Worm (Caenorhabditis elegans) whole organism, L2 larva: ENCODE measurements around the gene ttr-48.

Source experiments
- C34F6.9 ChIP-seq: fragments of 150-350 bp; optimal IDR thresholded peaks from 2 replicates; lab custom pipeline; 2014; ENCODE audit warnings: missing biosample characterization, missing genetic modification characterization
- F13H6.1 ChIP-seq: sonication (generic microtip); optimal IDR thresholded peaks from 2 replicates; lab custom pipeline; 2016; ENCODE audit warnings: missing genetic modification characterization, missing compliant biosample characterization
- R02D3.7 ChIP-seq: fragments of 150-350 bp; optimal IDR thresholded peaks from 2 replicates; lab custom pipeline; 2014; ENCODE audit warnings: missing biosample characterization, missing genetic modification characterization
- Y55F3AM.14 ChIP-seq: fragments of 200-800 bp; sonication (Bioruptor generic); optimal IDR thresholded peaks from 2 replicates; lab custom pipeline; 2018; ENCODE audit warnings: mild to moderate bottlenecking, missing genetic modification characterization, missing compliant biosample characterization
- ZK546.5 ChIP-seq: sonication (generic microtip); optimal IDR thresholded peaks from 2 replicates; lab custom pipeline; 2017; ENCODE audit warnings: missing biosample characterization, missing genetic modification characterization
- aly-2 ChIP-seq: fragments of 150-350 bp; optimal IDR thresholded peaks from 2 replicates; lab custom pipeline; 2014; ENCODE audit warnings: missing biosample characterization, missing genetic modification characterization
- ama-1 ChIP-seq: fragments of 150-350 bp; optimal IDR thresholded peaks from 2 replicates; lab custom pipeline; 2018; ENCODE audit warnings: inconsistent platforms
- blmp-1 ChIP-seq: sonication (generic microtip); optimal IDR thresholded peaks from 2 replicates; lab custom pipeline; 2017; ENCODE audit warnings: missing genetic modification characterization, mild to moderate bottlenecking, missing compliant biosample characterization, antibody characterized with exemption, moderate library complexity; ENCODE audit not compliant: insufficient read depth
- ceh-82 ChIP-seq: fragments of 150-350 bp; optimal IDR thresholded peaks from 2 replicates; lab custom pipeline; 2014; ENCODE audit warnings: missing biosample characterization, missing genetic modification characterization
- crh-2 ChIP-seq: sonication (generic microtip); optimal IDR thresholded peaks from 2 replicates; lab custom pipeline; 2017; ENCODE audit warnings: missing biosample characterization, missing genetic modification characterization
- dmd-4 ChIP-seq: sonication (generic microtip); optimal IDR thresholded peaks from 2 replicates; lab custom pipeline; 2017; ENCODE audit warnings: missing biosample characterization, missing genetic modification characterization
- elt-1 ChIP-seq: fragments of 150-350 bp; optimal IDR thresholded peaks from 2 replicates; lab custom pipeline; 2014; ENCODE audit warnings: missing biosample characterization, missing genetic modification characterization
- elt-3 ChIP-seq: sonication (generic microtip); optimal IDR thresholded peaks from 2 replicates; lab custom pipeline; 2017; ENCODE audit warnings: missing biosample characterization, missing genetic modification characterization
- fos-1 ChIP-seq: fragments of 150-350 bp; optimal IDR thresholded peaks from 2 replicates; lab custom pipeline; 2014; ENCODE audit warnings: missing biosample characterization, missing genetic modification characterization
- gmeb-1 ChIP-seq: fragments of 150-350 bp; optimal IDR thresholded peaks from 2 replicates; lab custom pipeline; 2014; ENCODE audit warnings: missing biosample characterization, missing genetic modification characterization
- lin-39 ChIP-seq: fragments of 150-350 bp; optimal IDR thresholded peaks from 2 replicates; lab custom pipeline; 2014; ENCODE audit warnings: missing biosample characterization, missing genetic modification reagents, missing genetic modification characterization
- lsy-2 ChIP-seq, 2 experiments: fragments of 150-350 bp in 1 of 2; sonication (generic microtip) in 1 of 2; optimal IDR thresholded peaks; 2 replicates each; lab custom pipeline; 2014 to 2017; ENCODE audit warnings: missing biosample characterization in 2 of 2, missing genetic modification characterization in 2 of 2
- mab-5 ChIP-seq: fragments of 150-350 bp; optimal IDR thresholded peaks from 2 replicates; lab custom pipeline; 2014; ENCODE audit warnings: missing biosample characterization, missing genetic modification characterization
- mbf-1 ChIP-seq: sonication (generic microtip); optimal IDR thresholded peaks from 2 replicates; lab custom pipeline; 2017; ENCODE audit warnings: missing biosample characterization, missing genetic modification characterization
- mdl-1 ChIP-seq, 2 experiments: fragments of 150-350 bp in 1 of 2; sonication (generic microtip) in 1 of 2; optimal IDR thresholded peaks; 2 replicates each; lab custom pipeline; 2017; ENCODE audit warnings: missing biosample characterization in 2 of 2, missing genetic modification characterization in 2 of 2
- nhr-10 ChIP-seq: sonication (generic microtip); optimal IDR thresholded peaks from 2 replicates; lab custom pipeline; 2017; ENCODE audit warnings: missing biosample characterization, missing genetic modification characterization
- nhr-11 ChIP-seq: fragments of 150-350 bp; optimal IDR thresholded peaks from 2 replicates; lab custom pipeline; 2014; ENCODE audit warnings: missing biosample characterization, missing genetic modification characterization
- nhr-12 ChIP-seq: fragments of 150-350 bp; optimal IDR thresholded peaks from 2 replicates; lab custom pipeline; 2014; ENCODE audit warnings: missing biosample characterization, missing genetic modification characterization
- nhr-129 ChIP-seq: fragments of 150-350 bp; optimal IDR thresholded peaks from 2 replicates; lab custom pipeline; 2014; ENCODE audit warnings: missing biosample characterization, missing genetic modification characterization
- nhr-21 ChIP-seq: fragments of 150-350 bp; optimal IDR thresholded peaks from 2 replicates; lab custom pipeline; 2014; ENCODE audit warnings: missing biosample characterization, missing genetic modification characterization
- nhr-237 ChIP-seq: fragments of 150-350 bp; optimal IDR thresholded peaks from 2 replicates; lab custom pipeline; 2014; ENCODE audit warnings: missing biosample characterization, missing genetic modification characterization
- nhr-6 ChIP-seq: fragments of 150-350 bp; optimal IDR thresholded peaks from 2 replicates; lab custom pipeline; 2014; ENCODE audit warnings: missing biosample characterization, missing genetic modification characterization
- peb-1 ChIP-seq: fragments of 150-350 bp; optimal IDR thresholded peaks from 2 replicates; lab custom pipeline; 2014; ENCODE audit warnings: missing biosample characterization, missing genetic modification characterization
- sem-4 ChIP-seq: fragments of 150-350 bp; optimal IDR thresholded peaks from 2 replicates; lab custom pipeline; 2014; ENCODE audit warnings: missing biosample characterization, missing genetic modification reagents, missing genetic modification characterization
- skn-1 ChIP-seq: sonication (generic microtip); optimal IDR thresholded peaks from 2 replicates; lab custom pipeline; 2017; ENCODE audit warnings: missing biosample characterization, missing genetic modification characterization
- sma-3 ChIP-seq: sonication (generic microtip); optimal IDR thresholded peaks from 2 replicates; lab custom pipeline; 2016; ENCODE audit warnings: missing genetic modification reagents, missing genetic modification characterization, missing compliant biosample characterization
- sma-9 ChIP-seq, 2 experiments: fragments of 150-350 bp in 1 of 2; sonication (generic microtip) in 1 of 2; optimal IDR thresholded peaks; 2 replicates each; lab custom pipeline; 2014 to 2016; ENCODE audit warnings: missing genetic modification characterization in 2 of 2, mild to moderate bottlenecking in 1 of 2, missing biosample characterization in 1 of 2, missing compliant biosample characterization in 1 of 2, missing genetic modification reagents in 1 of 2, moderate library complexity in 1 of 2
- snpc-4 ChIP-seq: fragments of 150-350 bp; optimal IDR thresholded peaks from 2 replicates; lab custom pipeline; 2014; ENCODE audit warnings: missing biosample characterization, missing genetic modification characterization
- unc-55 ChIP-seq: fragments of 150-350 bp; sonication (generic microtip); optimal IDR thresholded peaks from 3 replicates; lab custom pipeline; 2014; ENCODE audit warnings: missing biosample characterization, missing genetic modification reagents, missing genetic modification characterization
- unc-62 ChIP-seq: fragments of 150-350 bp; optimal IDR thresholded peaks from 2 replicates; lab custom pipeline; 2014; ENCODE audit warnings: missing biosample characterization, missing genetic modification reagents, missing genetic modification characterization
- zag-1 ChIP-seq: fragments of 150-350 bp; optimal IDR thresholded peaks from 2 replicates; lab custom pipeline; 2014; ENCODE audit warnings: missing biosample characterization, missing genetic modification characterization
- ztf-1 ChIP-seq: fragments of 200-800 bp; sonication (Bioruptor generic); conservative IDR thresholded peaks from 2 replicates; pipeline ENCODE4 v1.3.6; 2022; ENCODE audit warnings: missing genetic modification characterization, missing compliant biosample characterization
- ztf-11 ChIP-seq: sonication (generic microtip); optimal IDR thresholded peaks from 2 replicates; lab custom pipeline; 2017; ENCODE audit warnings: missing biosample characterization, missing genetic modification characterization
- ztf-4 ChIP-seq: fragments of 150-350 bp; optimal IDR thresholded peaks from 2 replicates; lab custom pipeline; 2014; ENCODE audit warnings: missing biosample characterization, missing genetic modification characterization

The ttr-48 gene

DNA sequence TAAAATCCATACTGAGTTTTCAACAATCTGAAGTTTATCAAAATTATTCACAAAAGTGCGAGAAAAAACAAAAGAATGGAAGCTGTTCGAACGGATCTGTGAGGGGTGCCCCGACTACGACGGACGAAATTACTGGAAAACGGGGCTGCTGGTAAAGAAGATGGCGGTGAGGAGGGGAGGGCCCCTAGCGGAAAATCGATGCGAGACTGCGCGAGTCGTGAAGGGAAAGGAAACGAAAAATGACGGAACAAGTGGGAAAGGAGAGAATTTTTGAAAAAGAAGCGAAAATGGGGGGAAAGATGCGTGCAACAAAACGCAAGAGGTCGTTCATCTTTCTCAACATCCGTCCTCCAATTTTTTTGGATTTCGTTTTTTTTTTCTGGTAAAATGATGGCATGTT is 39.5 kb downstream of the ttr-48 start:
- no peak for TF ChIP-seq snpc-4 (tag; lab: Kevin White, UChicago)
- no peak for TF ChIP-seq ztf-4 (tag; lab: Kevin White, UChicago)
- TF ChIP-seq mab-5 (tag; lab: Kevin White, UChicago) = peak; percentile 19
- TF ChIP-seq C34F6.9 (tag; lab: Kevin White, UChicago) = peak; percentile 25
- TF ChIP-seq peb-1 (tag; lab: Kevin White, UChicago) = no peak
- peak; percentile 31 for TF ChIP-seq unc-55 (GFP tag; lab: Kevin White, UChicago)
- peak; percentile 7 for TF ChIP-seq nhr-129 (tag; lab: Kevin White, UChicago)
- no peak for TF ChIP-seq lsy-2 (tag; optimal IDR thresholded peaks at IDR 0.05; lab: Kevin White, UChicago)
- TF ChIP-seq, all 48 proteins: peak for 4

- TF ChIP-seq crh-2 (no peak), Y55F3AM.14 (GFP tag; lab: Kevin White, UChicago) (no peak), unc-62 (no peak), nhr-11 (tag; lab: Kevin White, UChicago) (no peak), ceh-82 (tag; lab: Kevin White, UChicago) (no peak), nhr-21 (tag; lab: Kevin White, UChicago) (no peak), nhr-237 (tag; lab: Kevin White, UChicago) (no peak), F13H6.1 (tag; lab: Kevin White, UChicago) (no peak), ZK546.5 (tag; lab: Kevin White, UChicago) (no peak), ama-1 (lab: Kevin White, UChicago) (no peak), mab-5 (tag; lab: Kevin White, UChicago) (no peak)
These were observed 44.0 kb downstream of the ttr-48 start for ce11 chrX:3798288-3798687.

ce11 chrX:3797882-3798281 is 44.4 kb downstream of the ttr-48 start, which contains the start of gene abu-10:
Gene abu-10 (plus strand): TSS chrX:3798182.
- no peak for TF ChIP-seq skn-1 (tag; lab: Kevin White, UChicago)
- TF ChIP-seq sem-4 (tag; lab: Kevin White, UChicago) = no peak
- TF ChIP-seq lin-39 (tag; lab: Kevin White, UChicago) = no peak
- no peak for TF ChIP-seq unc-62
- no peak for TF ChIP-seq sma-9 (GFP tag; optimal IDR thresholded peaks at IDR 0.05; lab: Kevin White, UChicago)
- TF ChIP-seq sma-9 (tag; optimal IDR thresholded peaks at IDR 0.05; lab: Kevin White, UChicago) = no peak
- TF ChIP-seq nhr-6 (tag; lab: Kevin White, UChicago) = no peak
- no peak for TF ChIP-seq sma-3 (GFP tag; lab: Kevin White, UChicago)
- no peak for TF ChIP-seq fos-1
- no peak for TF ChIP-seq ZK546.5 (tag; lab: Kevin White, UChicago)
- no peak for TF ChIP-seq mdl-1 (tag; optimal IDR thresholded peaks at IDR 0.05; lab: Kevin White, UChicago)
- TF ChIP-seq nhr-237 (tag; lab: Kevin White, UChicago) = no peak
- no peak for TF ChIP-seq peb-1 (tag; lab: Kevin White, UChicago)
- TF ChIP-seq snpc-4 (tag; lab: Kevin White, UChicago) = no peak
- TF ChIP-seq aly-2 = no peak
- TF ChIP-seq mab-5 (tag; lab: Kevin White, UChicago) = no peak
- no peak for TF ChIP-seq blmp-1 (tag; lab: Kevin White, UChicago)

DNA sequence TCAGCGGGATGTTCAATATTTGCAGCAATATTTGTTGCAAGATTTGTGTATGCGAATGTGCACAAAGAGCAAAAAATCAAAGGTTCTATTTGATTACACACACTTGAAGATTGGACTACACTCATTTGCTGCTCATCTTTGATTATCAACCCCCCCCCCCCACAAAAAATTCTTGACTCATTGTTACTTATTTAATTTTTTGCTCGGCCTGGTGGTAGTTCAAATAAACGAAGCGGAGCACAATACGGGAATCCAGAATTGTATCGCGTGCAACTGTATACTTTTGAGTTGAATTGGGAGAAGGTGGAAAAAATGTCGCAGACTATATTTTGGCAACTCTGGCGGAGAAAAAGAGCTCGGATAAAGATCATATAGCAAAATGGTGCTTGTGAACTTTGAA is 46.6 kb downstream of the ttr-48 start, which contains the start of gene F35A5.5:
Gene F35A5.5 (minus strand): TSS at position 101 of the 400 bp plus-strand sequence.
- TF ChIP-seq ztf-11 (no peak), nhr-12 (tag; lab: Kevin White, UChicago) (no peak), ZK546.5 (tag; lab: Kevin White, UChicago) (no peak), peb-1 (tag; lab: Kevin White, UChicago) (no peak), nhr-129 (tag; lab: Kevin White, UChicago) (no peak), aly-2 (no peak), nhr-237 (tag; lab: Kevin White, UChicago) (no peak), snpc-4 (tag; lab: Kevin White, UChicago) (no peak), ztf-1 (GFP tag; lab: Robert Waterston, UW) (no peak), dmd-4 (tag; lab: Kevin White, UChicago) (no peak), mdl-1 (tag; optimal IDR thresholded peaks at IDR 0.05; lab: Kevin White, UChicago) (no peak)

- TF ChIP-seq R02D3.7 (tag; lab: Kevin White, UChicago) (no peak), elt-3 (no peak), ceh-82 (tag; lab: Kevin White, UChicago) (no peak), peb-1 (tag; lab: Kevin White, UChicago) (no peak), nhr-12 (tag; lab: Kevin White, UChicago) (no peak), blmp-1 (tag; lab: Kevin White, UChicago) (no peak), unc-55 (GFP tag; lab: Kevin White, UChicago) (no peak), nhr-10 (tag; lab: Kevin White, UChicago) (no peak), zag-1 (tag; lab: Kevin White, UChicago) (no peak), Y55F3AM.14 (GFP tag; lab: Kevin White, UChicago) (no peak), unc-62 (no peak), lin-39 (tag; lab: Kevin White, UChicago) (no peak), aly-2 (no peak), gmeb-1 (tag; lab: Kevin White, UChicago) (no peak), crh-2 (no peak), ztf-11 (no peak), mbf-1 (tag; lab: Kevin White, UChicago) (no peak), elt-1 (tag; lab: Kevin White, UChicago) (no peak)
These were observed 48.1 kb downstream of the ttr-48 start for ce11 chrX:3794161-3794560.
